Worm (Caenorhabditis elegans) whole organism, L2 larva: ENCODE measurements around the gene glct-6.

Experiments used
- C34F6.9 ChIP-seq: fragments of 150-350 bp; optimal IDR thresholded peaks from 2 replicates; lab custom pipeline; 2014; ENCODE audit warnings: missing biosample characterization, missing genetic modification characterization
- F13H6.1 ChIP-seq: sonication (generic microtip); optimal IDR thresholded peaks from 2 replicates; lab custom pipeline; 2016; ENCODE audit warnings: missing genetic modification characterization, missing compliant biosample characterization
- R02D3.7 ChIP-seq: fragments of 150-350 bp; optimal IDR thresholded peaks from 2 replicates; lab custom pipeline; 2014; ENCODE audit warnings: missing biosample characterization, missing genetic modification characterization
- Y55F3AM.14 ChIP-seq: fragments of 200-800 bp; sonication (Bioruptor generic); optimal IDR thresholded peaks from 2 replicates; lab custom pipeline; 2018; ENCODE audit warnings: mild to moderate bottlenecking, missing genetic modification characterization, missing compliant biosample characterization
- ZK546.5 ChIP-seq: sonication (generic microtip); optimal IDR thresholded peaks from 2 replicates; lab custom pipeline; 2017; ENCODE audit warnings: missing biosample characterization, missing genetic modification characterization
- aly-2 ChIP-seq: fragments of 150-350 bp; optimal IDR thresholded peaks from 2 replicates; lab custom pipeline; 2014; ENCODE audit warnings: missing biosample characterization, missing genetic modification characterization
- ama-1 ChIP-seq: fragments of 150-350 bp; optimal IDR thresholded peaks from 2 replicates; lab custom pipeline; 2018; ENCODE audit warnings: inconsistent platforms
- blmp-1 ChIP-seq: sonication (generic microtip); optimal IDR thresholded peaks from 2 replicates; lab custom pipeline; 2017; ENCODE audit warnings: missing genetic modification characterization, mild to moderate bottlenecking, missing compliant biosample characterization, antibody characterized with exemption, moderate library complexity; ENCODE audit not compliant: insufficient read depth
- ceh-16 ChIP-seq: fragments of 150-350 bp; optimal IDR thresholded peaks from 2 replicates; lab custom pipeline; 2014; ENCODE audit warnings: missing biosample characterization, missing genetic modification characterization
- ceh-82 ChIP-seq: fragments of 150-350 bp; optimal IDR thresholded peaks from 2 replicates; lab custom pipeline; 2014; ENCODE audit warnings: missing biosample characterization, missing genetic modification characterization
- crh-2 ChIP-seq: sonication (generic microtip); optimal IDR thresholded peaks from 2 replicates; lab custom pipeline; 2017; ENCODE audit warnings: missing biosample characterization, missing genetic modification characterization
- dmd-4 ChIP-seq: sonication (generic microtip); optimal IDR thresholded peaks from 2 replicates; lab custom pipeline; 2017; ENCODE audit warnings: missing biosample characterization, missing genetic modification characterization
- egl-27 ChIP-seq: sonication (generic microtip); optimal IDR thresholded peaks from 3 replicates; lab custom pipeline; 2017; ENCODE audit warnings: missing biosample characterization, missing genetic modification reagents, missing genetic modification characterization
- fos-1 ChIP-seq: fragments of 150-350 bp; optimal IDR thresholded peaks from 2 replicates; lab custom pipeline; 2014; ENCODE audit warnings: missing biosample characterization, missing genetic modification characterization
- gmeb-1 ChIP-seq: fragments of 150-350 bp; optimal IDR thresholded peaks from 2 replicates; lab custom pipeline; 2014; ENCODE audit warnings: missing biosample characterization, missing genetic modification characterization
- lin-11 ChIP-seq: fragments of 150-350 bp; sonication (generic microtip); optimal IDR thresholded peaks from 2 replicates; lab custom pipeline; 2014; ENCODE audit warnings: missing biosample characterization, missing genetic modification characterization, inconsistent platforms, mixed read lengths
- lin-13 ChIP-seq: fragments of 150-350 bp; optimal IDR thresholded peaks from 2 replicates; lab custom pipeline; 2014; ENCODE audit warnings: missing biosample characterization, missing genetic modification reagents, missing genetic modification characterization
- lin-39 ChIP-seq: fragments of 150-350 bp; optimal IDR thresholded peaks from 2 replicates; lab custom pipeline; 2014; ENCODE audit warnings: missing biosample characterization, missing genetic modification reagents, missing genetic modification characterization
- lsy-2 ChIP-seq, 2 experiments: fragments of 150-350 bp in 1 of 2; sonication (generic microtip) in 1 of 2; optimal IDR thresholded peaks; 2 replicates each; lab custom pipeline; 2014 to 2017; ENCODE audit warnings: missing biosample characterization in 2 of 2, missing genetic modification characterization in 2 of 2
- mab-5 ChIP-seq: fragments of 150-350 bp; optimal IDR thresholded peaks from 2 replicates; lab custom pipeline; 2014; ENCODE audit warnings: missing biosample characterization, missing genetic modification characterization
- mbf-1 ChIP-seq: sonication (generic microtip); optimal IDR thresholded peaks from 2 replicates; lab custom pipeline; 2017; ENCODE audit warnings: missing biosample characterization, missing genetic modification characterization
- mdl-1 ChIP-seq, 2 experiments: fragments of 150-350 bp in 1 of 2; sonication (generic microtip) in 1 of 2; optimal IDR thresholded peaks; 2 replicates each; lab custom pipeline; 2017; ENCODE audit warnings: missing biosample characterization in 2 of 2, missing genetic modification characterization in 2 of 2
- nhr-10 ChIP-seq: sonication (generic microtip); optimal IDR thresholded peaks from 2 replicates; lab custom pipeline; 2017; ENCODE audit warnings: missing biosample characterization, missing genetic modification characterization
- nhr-11 ChIP-seq: fragments of 150-350 bp; optimal IDR thresholded peaks from 2 replicates; lab custom pipeline; 2014; ENCODE audit warnings: missing biosample characterization, missing genetic modification characterization
- nhr-12 ChIP-seq: fragments of 150-350 bp; optimal IDR thresholded peaks from 2 replicates; lab custom pipeline; 2014; ENCODE audit warnings: missing biosample characterization, missing genetic modification characterization
- nhr-129 ChIP-seq: fragments of 150-350 bp; optimal IDR thresholded peaks from 2 replicates; lab custom pipeline; 2014; ENCODE audit warnings: missing biosample characterization, missing genetic modification characterization
- nhr-23 ChIP-seq: fragments of 150-350 bp; optimal IDR thresholded peaks from 2 replicates; lab custom pipeline; 2014; ENCODE audit warnings: missing biosample characterization, missing genetic modification reagents, missing genetic modification characterization
- nhr-237 ChIP-seq: fragments of 150-350 bp; optimal IDR thresholded peaks from 2 replicates; lab custom pipeline; 2014; ENCODE audit warnings: missing biosample characterization, missing genetic modification characterization
- nhr-25 ChIP-seq: fragments of 150-350 bp; sonication (generic microtip); optimal IDR thresholded peaks from 3 replicates; lab custom pipeline; 2014; ENCODE audit warnings: missing biosample characterization, missing genetic modification characterization
- peb-1 ChIP-seq: fragments of 150-350 bp; optimal IDR thresholded peaks from 2 replicates; lab custom pipeline; 2014; ENCODE audit warnings: missing biosample characterization, missing genetic modification characterization
- sem-4 ChIP-seq: fragments of 150-350 bp; optimal IDR thresholded peaks from 2 replicates; lab custom pipeline; 2014; ENCODE audit warnings: missing biosample characterization, missing genetic modification reagents, missing genetic modification characterization
- skn-1 ChIP-seq: sonication (generic microtip); optimal IDR thresholded peaks from 2 replicates; lab custom pipeline; 2017; ENCODE audit warnings: missing biosample characterization, missing genetic modification characterization
- sma-3 ChIP-seq: sonication (generic microtip); optimal IDR thresholded peaks from 2 replicates; lab custom pipeline; 2016; ENCODE audit warnings: missing genetic modification reagents, missing genetic modification characterization, missing compliant biosample characterization
- sma-9 ChIP-seq, 2 experiments: fragments of 150-350 bp in 1 of 2; sonication (generic microtip) in 1 of 2; optimal IDR thresholded peaks; 2 replicates each; lab custom pipeline; 2014 to 2016; ENCODE audit warnings: missing genetic modification characterization in 2 of 2, mild to moderate bottlenecking in 1 of 2, missing biosample characterization in 1 of 2, missing compliant biosample characterization in 1 of 2, missing genetic modification reagents in 1 of 2, moderate library complexity in 1 of 2
- snpc-4 ChIP-seq: fragments of 150-350 bp; optimal IDR thresholded peaks from 2 replicates; lab custom pipeline; 2014; ENCODE audit warnings: missing biosample characterization, missing genetic modification characterization
- unc-39 ChIP-seq: fragments of 150-350 bp; optimal IDR thresholded peaks from 2 replicates; lab custom pipeline; 2014; ENCODE audit warnings: missing biosample characterization, missing genetic modification characterization
- unc-55 ChIP-seq: fragments of 150-350 bp; sonication (generic microtip); optimal IDR thresholded peaks from 3 replicates; lab custom pipeline; 2014; ENCODE audit warnings: missing biosample characterization, missing genetic modification reagents, missing genetic modification characterization
- unc-62 ChIP-seq: fragments of 150-350 bp; optimal IDR thresholded peaks from 2 replicates; lab custom pipeline; 2014; ENCODE audit warnings: missing biosample characterization, missing genetic modification reagents, missing genetic modification characterization
- zag-1 ChIP-seq: fragments of 150-350 bp; optimal IDR thresholded peaks from 2 replicates; lab custom pipeline; 2014; ENCODE audit warnings: missing biosample characterization, missing genetic modification characterization
- ztf-1 ChIP-seq: fragments of 200-800 bp; sonication (Bioruptor generic); conservative IDR thresholded peaks from 2 replicates; pipeline ENCODE4 v1.3.6; 2022; ENCODE audit warnings: missing genetic modification characterization, missing compliant biosample characterization
- ztf-11 ChIP-seq: sonication (generic microtip); optimal IDR thresholded peaks from 2 replicates; lab custom pipeline; 2017; ENCODE audit warnings: missing biosample characterization, missing genetic modification characterization
- ztf-4 ChIP-seq: fragments of 150-350 bp; optimal IDR thresholded peaks from 2 replicates; lab custom pipeline; 2014; ENCODE audit warnings: missing biosample characterization, missing genetic modification characterization

The glct-6 gene

DNA sequence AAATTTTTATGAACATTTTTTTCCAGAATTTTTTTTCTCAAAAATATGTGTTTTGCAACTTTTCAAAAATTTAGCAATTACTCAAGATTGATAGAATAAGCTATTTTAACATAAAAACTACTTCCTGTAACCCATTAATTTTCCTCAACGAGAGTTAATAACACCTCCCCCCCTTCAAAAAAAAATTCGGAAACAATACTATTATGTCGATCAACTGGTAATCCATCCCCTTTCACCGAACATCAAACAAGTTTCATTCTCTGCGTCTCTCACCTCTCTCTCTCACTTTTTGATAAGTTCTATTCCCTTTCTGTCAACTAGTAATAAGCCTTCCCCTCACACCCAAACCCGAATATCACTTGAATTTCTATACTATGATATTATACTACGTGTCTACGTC, at the start of gene glct-6:
Gene glct-6 (plus strand): TSS at position 301 of the 400 bp plus-strand sequence.
- no peak for TF ChIP-seq nhr-12 (tag; lab: Kevin White, UChicago)
- no peak for TF ChIP-seq aly-2 (tag; lab: Kevin White, UChicago)
- TF ChIP-seq snpc-4 (tag; lab: Kevin White, UChicago): no peak
- no peak for TF ChIP-seq mab-5 (tag; lab: Kevin White, UChicago)
- TF ChIP-seq ztf-11 (tag; lab: Kevin White, UChicago): no peak
- TF ChIP-seq nhr-129: no peak
- TF ChIP-seq ztf-4 (tag; lab: Kevin White, UChicago): no peak
- TF ChIP-seq nhr-10: no peak
- TF ChIP-seq ceh-16: no peak
- TF ChIP-seq Y55F3AM.14 (GFP tag; lab: Kevin White, UChicago): no peak
- no peak for TF ChIP-seq ztf-1 (GFP tag; lab: Robert Waterston, UW)
- TF ChIP-seq zag-1 (tag; lab: Kevin White, UChicago): no peak
- TF ChIP-seq lin-39: no peak
- TF ChIP-seq sem-4: no peak
- TF ChIP-seq blmp-1: no peak
- TF ChIP-seq, all 48 proteins: peak for 0

DNA sequence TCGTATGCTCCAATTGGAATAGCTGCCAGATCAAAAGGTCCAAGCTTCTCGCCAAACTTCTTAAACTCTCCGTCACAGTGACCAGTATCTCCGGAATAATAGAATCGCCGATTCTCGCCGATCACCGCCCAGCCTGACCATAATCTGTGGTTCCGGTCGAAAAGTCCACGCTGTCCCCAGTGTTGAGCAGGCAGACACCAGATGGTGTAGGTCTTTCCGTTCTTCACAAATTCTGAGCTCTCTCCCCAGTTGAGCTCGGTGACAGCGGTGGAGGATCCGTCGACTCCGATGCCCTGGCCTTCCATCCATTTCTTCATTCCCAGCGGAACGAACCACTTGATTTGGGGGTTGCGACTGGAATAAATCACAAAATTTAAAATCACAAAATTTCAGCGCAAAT, 47.8 kb upstream of the glct-6 start:
- TF ChIP-seq unc-62 (no peak), fos-1 (no peak), nhr-129 (no peak), unc-39 (tag; lab: Kevin White, UChicago) (no peak), sma-9 (GFP tag; optimal IDR thresholded peaks at IDR 0.05; lab: Kevin White, UChicago) (no peak), sma-9 (tag; optimal IDR thresholded peaks at IDR 0.05; lab: Kevin White, UChicago) (no peak), zag-1 (tag; lab: Kevin White, UChicago) (no peak), gmeb-1 (no peak), nhr-237 (no peak), lin-13 (GFP tag; lab: Kevin White, UChicago) (no peak), mab-5 (tag; lab: Kevin White, UChicago) (no peak), lin-39 (no peak), R02D3.7 (tag; lab: Kevin White, UChicago) (no peak)

ce11 chrIV:3738655-3739403, 45.2 kb upstream of the glct-6 start, which contains the start of gene nape-2:
TSS of gene nape-2 (minus strand) at chrIV:3738925.
- TF ChIP-seq unc-39 (tag; lab: Kevin White, UChicago) (no peak), nhr-129 (peak; percentile 30), lsy-2 (tag; optimal IDR thresholded peaks at IDR 0.05; lab: Kevin White, UChicago) (peak in 1 of 2 experiments; percentile 27), mdl-1 (tag; optimal IDR thresholded peaks at IDR 0.05; lab: Kevin White, UChicago) (no peak), crh-2 (tag; lab: Kevin White, UChicago) (peak; percentile 17), unc-55 (peak; percentile 18), fos-1 (peak; percentile 24), C34F6.9 (tag; lab: Kevin White, UChicago) (peak; percentile 5), mbf-1 (tag; lab: Kevin White, UChicago) (no peak)

- TF ChIP-seq dmd-4 (tag; lab: Kevin White, UChicago) (no peak), ama-1 (lab: Kevin White, UChicago) (no peak), R02D3.7 (tag; lab: Kevin White, UChicago) (no peak), sma-9 (GFP tag; optimal IDR thresholded peaks at IDR 0.05; lab: Kevin White, UChicago) (peak; percentile 4), sma-9 (tag; optimal IDR thresholded peaks at IDR 0.05; lab: Kevin White, UChicago) (no peak), lin-13 (GFP tag; lab: Kevin White, UChicago) (peak; percentile 41), ZK546.5 (no peak), mdl-1 (tag; optimal IDR thresholded peaks at IDR 0.05; lab: Kevin White, UChicago) (peak in 1 of 2 experiments; percentile 28), mab-5 (tag; lab: Kevin White, UChicago) (no peak), peb-1 (tag; lab: Kevin White, UChicago) (no peak), snpc-4 (tag; lab: Kevin White, UChicago) (no peak), egl-27 (tag; lab: Kevin White, UChicago) (no peak), aly-2 (tag; lab: Kevin White, UChicago) (no peak), ceh-82 (no peak), Y55F3AM.14 (GFP tag; lab: Kevin White, UChicago) (no peak), zag-1 (tag; lab: Kevin White, UChicago) (no peak), unc-55 (peak; percentile 47), unc-62 (no peak), ceh-16 (no peak), nhr-12 (tag; lab: Kevin White, UChicago) (no peak), sem-4 (no peak), gmeb-1 (peak; percentile 34), nhr-25 (tag; lab: Kevin White, UChicago) (no peak), lsy-2 (tag; optimal IDR thresholded peaks at IDR 0.05; lab: Kevin White, UChicago) (peak in 1 of 2 experiments; percentile 28), crh-2 (tag; lab: Kevin White, UChicago) (peak; percentile 52), skn-1 (tag; lab: Kevin White, UChicago) (no peak), sma-3 (no peak), ztf-4 (tag; lab: Kevin White, UChicago) (no peak), nhr-11 (tag; lab: Kevin White, UChicago) (no peak), nhr-23 (tag; lab: Kevin White, UChicago) (no peak), ztf-1 (GFP tag; lab: Robert Waterston, UW) (no peak), C34F6.9 (tag; lab: Kevin White, UChicago) (peak; percentile 46), lin-11 (tag; lab: Kevin White, UChicago) (no peak), F13H6.1 (peak; percentile 68)
Measured at ce11 chrIV:3740830-3741477, 43.1 kb upstream of the glct-6 start, which contains the start of gene nape-1. TSS of gene nape-1 (minus strand) at chrIV:3740880.
